Worm (Caenorhabditis elegans) whole organism, L4 larva: ENCODE results near the gene bath-19.

Source experiments
- ceh-20 ChIP-seq: fragments of 200-800 bp; sonication (Bioruptor generic); IDR thresholded peaks from 2 replicates; pipeline ENCODE4 v1.3.6; 2022; ENCODE audit warnings: missing genetic modification reagents, missing genetic modification characterization, missing compliant biosample characterization
- ceh-82 ChIP-seq: sonication (generic microtip); optimal IDR thresholded peaks from 2 replicates; lab custom pipeline; 2017; ENCODE audit warnings: missing biosample characterization, missing genetic modification characterization
- ces-1 ChIP-seq: fragments of 150-350 bp; sonication (generic microtip); optimal IDR thresholded peaks from 4 replicates; lab custom pipeline; 2014; ENCODE audit warnings: missing biosample characterization, missing genetic modification reagents, missing genetic modification characterization
- daf-19 ChIP-seq: fragments of 200-800 bp; sonication (Bioruptor generic); conservative IDR thresholded peaks from 2 replicates; pipeline ENCODE4 v1.3.6; 2022; ENCODE audit warnings: missing genetic modification characterization, missing compliant biosample characterization
- dpl-1 ChIP-seq: fragments of 150-350 bp; optimal IDR thresholded peaks from 2 replicates; lab custom pipeline; 2014; ENCODE audit warnings: missing biosample characterization, missing genetic modification reagents, missing genetic modification characterization
- madf-5 ChIP-seq, 2 experiments: fragments of 200-800 bp; sonication (Bioruptor generic); IDR thresholded peaks; 2 replicates each; pipeline ENCODE4 v1.3.6; 2022; ENCODE audit warnings: missing compliant biosample characterization in 2 of 2, missing genetic modification characterization in 2 of 2
- nhr-77 ChIP-seq: fragments of 150-350 bp; optimal IDR thresholded peaks from 2 replicates; lab custom pipeline; 2014; ENCODE audit warnings: missing biosample characterization, missing genetic modification characterization
- pha-4 ChIP-seq, 2 experiments: fragments of 150-350 bp in 1 of 2; fragments of 200-800 bp in 1 of 2; sonication (Bioruptor generic) in 1 of 2; IDR thresholded peaks in 1 of 2; optimal IDR thresholded peaks in 1 of 2; 2 replicates each; pipeline versions ENCODE4 v1.3.6 to Lab custom; 2014 to 2022; ENCODE audit warnings: missing genetic modification characterization in 2 of 2, missing genetic modification reagents in 2 of 2, missing biosample characterization in 1 of 2, missing compliant biosample characterization in 1 of 2
- pqm-1 ChIP-seq: sonication (generic microtip); optimal IDR thresholded peaks from 2 replicates; lab custom pipeline; 2017; ENCODE audit warnings: missing biosample characterization, missing genetic modification characterization
- snpc-4 ChIP-seq: fragments of 150-350 bp; optimal IDR thresholded peaks from 2 replicates; lab custom pipeline; 2014; ENCODE audit warnings: missing biosample characterization, missing genetic modification characterization
- unc-39 ChIP-seq: sonication (generic microtip); optimal IDR thresholded peaks from 2 replicates; lab custom pipeline; 2017; ENCODE audit warnings: missing biosample characterization, missing genetic modification characterization
- zip-11 ChIP-seq: fragments of 200-800 bp; sonication (Bioruptor generic); IDR thresholded peaks from 2 replicates; pipeline ENCODE4 v1.3.6; 2022; ENCODE audit warnings: missing genetic modification characterization, missing compliant biosample characterization

- TF ChIP-seq unc-39 (tag; lab: Kevin White, UChicago) (no peak), madf-5 (GFP tag; IDR thresholded peaks at IDR 0.05; lab: Robert Waterston, UW) (no peak), pqm-1 (tag; lab: Kevin White, UChicago) (no peak), ceh-82 (tag; lab: Kevin White, UChicago) (no peak), ceh-20 (GFP tag; lab: Robert Waterston, UW) (no peak), dpl-1 (no peak), zip-11 (GFP tag; lab: Robert Waterston, UW) (no peak), nhr-77 (tag; lab: Kevin White, UChicago) (no peak), snpc-4 (tag; lab: Kevin White, UChicago) (no peak), daf-19 (GFP tag; lab: Robert Waterston, UW) (no peak), ces-1 (GFP tag; lab: Kevin White, UChicago) (no peak), pha-4 (GFP tag; IDR thresholded peaks at IDR 0.05; lab: Robert Waterston, UW) (no peak), pha-4 (tag; optimal IDR thresholded peaks at IDR 0.05; lab: Kevin White, UChicago) (no peak)
Observed at ce11 chrII:2042447-2042846, 3.3 kb upstream of the bath-19 start, which contains the start of gene bath-20.
